Worm (Caenorhabditis elegans): ENCODE results near the gene Y39A3A.2.
A peak's percentile ranks its signal among the peaks of the same experiment; 100 is the strongest.

Gene Y39A3A.2

ce11 chrIII:2057570-2057969 lies at the start of gene Y39A3A.2:
TSS of gene Y39A3A.2 (minus strand) at chrIII:2057670.
- TF ChIP-seq nfya-1 (tag; optimal IDR thresholded peaks at IDR 0.05; ENCODE audit: borderline replicate concordance, insufficient read depth) (no peak), somi-1 (GFP tag; optimal IDR thresholded peaks at IDR 0.05) (no peak), tbp1 (GFP tag; optimal IDR thresholded peaks at IDR 0.05) (no peak), ama-1 (optimal IDR thresholded peaks at IDR 0.05) (no peak), ama-1 (GFP tag; optimal IDR thresholded peaks at IDR 0.05) (no peak), ceh-100 (GFP tag; IDR thresholded peaks at IDR 0.05) (no peak), dpl-1 (GFP tag; optimal IDR thresholded peaks at IDR 0.05) (no peak), sptf-2 (GFP tag; optimal IDR thresholded peaks at IDR 0.05) (no peak), ztf-18 (tag; optimal IDR thresholded peaks at IDR 0.05) (no peak), ceh-91 (GFP tag; IDR thresholded peaks at IDR 0.05) (no peak), lsy-27 (tag; optimal IDR thresholded peaks at IDR 0.05; ENCODE audit: borderline replicate concordance, insufficient read depth) (no peak), Y79H2A.3 (GFP tag; conservative IDR thresholded peaks at IDR 0.05) (no peak), gei-17 (GFP tag; optimal IDR thresholded peaks at IDR 0.05) (no peak), F39B2.1 (GFP tag; IDR thresholded peaks at IDR 0.05) (no peak), ZK185.1 (tag; optimal IDR thresholded peaks at IDR 0.05; ENCODE audit: poor library complexity, severe bottlenecking) (no peak), F55B11.4 (tag; optimal IDR thresholded peaks at IDR 0.05; ENCODE audit: borderline replicate concordance, insufficient read depth) (no peak), aptf-3 (GFP tag; IDR thresholded peaks at IDR 0.05) (no peak), madf-6 (GFP tag; IDR thresholded peaks at IDR 0.05) (no peak), snpc-4 (GFP tag; optimal IDR thresholded peaks at IDR 0.05) (no peak), snpc-4 (tag; optimal IDR thresholded peaks at IDR 0.05) (no peak), K12H6.12 (tag; optimal IDR thresholded peaks at IDR 0.05) (no peak), B0019.2 (GFP tag; conservative IDR thresholded peaks at IDR 0.05) (no peak)

- no peak for TF ChIP-seq F57C9.4 (tag; optimal IDR thresholded peaks at IDR 0.05)
- no peak for TF ChIP-seq hmg-1.2 (GFP tag; IDR thresholded peaks at IDR 0.05)
- TF ChIP-seq egrh-3 (GFP tag; IDR thresholded peaks at IDR 0.05) = peak; percentile 15; the same call in 1 of the 2 replicates
- no peak for TF ChIP-seq zim-3 (tag; optimal IDR thresholded peaks at IDR 0.05)
- TF ChIP-seq zfh-2 (GFP tag; conservative IDR thresholded peaks at IDR 0.05) = peak; percentile 80
- TF ChIP-seq attf-3 (GFP tag; conservative IDR thresholded peaks at IDR 0.05) = no peak
- TF ChIP-seq nfya-1 (tag; optimal IDR thresholded peaks at IDR 0.05; ENCODE audit: borderline replicate concordance, insufficient read depth) = no peak
Measured at ce11 chrIII:2105935-2106334, 48.5 kb upstream of the Y39A3A.2 start.

- TF ChIP-seq F33H1.4 (GFP tag; IDR thresholded peaks at IDR 0.05) (peak; percentile 96), dpl-1 (GFP tag; optimal IDR thresholded peaks at IDR 0.05) (peak; percentile 10), chd-7 (tag; optimal IDR thresholded peaks at IDR 0.05) (no peak), zim-3 (tag; optimal IDR thresholded peaks at IDR 0.05) (no peak), rec-8 (tag; optimal IDR thresholded peaks at IDR 0.05) (no peak), madf-8 (GFP tag; conservative IDR thresholded peaks at IDR 0.05) (peak; percentile 83), D2030.7 (GFP tag; IDR thresholded peaks at IDR 0.05) (peak; percentile 71), lin-54 (GFP tag; optimal IDR thresholded peaks at IDR 0.05) (peak; percentile 59), Y53G8AR.9 (GFP tag; conservative IDR thresholded peaks at IDR 0.05) (peak; percentile 30; the same call in 1 of the 2 replicates), pbrm-1 (GFP tag; IDR thresholded peaks at IDR 0.05) (peak; percentile 40; the same call in 1 of the 2 replicates), mcd-1 (GFP tag; IDR thresholded peaks at IDR 0.05) (peak; percentile 63; the same call in 1 of the 2 replicates), ekl-4 (GFP tag; IDR thresholded peaks at IDR 0.05) (0 out of 2 replicates have a peak, but pooled peaks have one; percentile 14), unc-62 (GFP tag; optimal IDR thresholded peaks at IDR 0.05) (no peak), lsl-1 (GFP tag; optimal IDR thresholded peaks at IDR 0.05) (peak; percentile 65), hsf-1 (GFP tag; IDR thresholded peaks at IDR 0.05) (no peak), K12H6.12 (tag; optimal IDR thresholded peaks at IDR 0.05) (no peak), F49E8.2 (tag; optimal IDR thresholded peaks at IDR 0.05; ENCODE audit: insufficient read depth) (peak; percentile 17), madf-6 (GFP tag; IDR thresholded peaks at IDR 0.05) (peak; percentile 96), snpc-1.3 (tag; optimal IDR thresholded peaks at IDR 0.05; ENCODE audit: insufficient read depth) (peak; percentile 34), efl-1 (GFP tag; optimal IDR thresholded peaks at IDR 0.05) (peak; percentile 47), snpc-3.4 (tag; optimal IDR thresholded peaks at IDR 0.05) (peak; percentile 16)
Measured at ce11 chrIII:2101895-2102345, 44.5 kb upstream of the Y39A3A.2 start, which contains the start of gene ppk-2. TSS of gene ppk-2 (plus strand) at chrIII:2102295.

Measured in whole organism, young adult.